Worm (Caenorhabditis elegans): ENCODE results near the gene F34D10.3.
A peak's percentile ranks its signal among the peaks of the same experiment; 100 is the strongest.

The F34D10.3 gene

DNA sequence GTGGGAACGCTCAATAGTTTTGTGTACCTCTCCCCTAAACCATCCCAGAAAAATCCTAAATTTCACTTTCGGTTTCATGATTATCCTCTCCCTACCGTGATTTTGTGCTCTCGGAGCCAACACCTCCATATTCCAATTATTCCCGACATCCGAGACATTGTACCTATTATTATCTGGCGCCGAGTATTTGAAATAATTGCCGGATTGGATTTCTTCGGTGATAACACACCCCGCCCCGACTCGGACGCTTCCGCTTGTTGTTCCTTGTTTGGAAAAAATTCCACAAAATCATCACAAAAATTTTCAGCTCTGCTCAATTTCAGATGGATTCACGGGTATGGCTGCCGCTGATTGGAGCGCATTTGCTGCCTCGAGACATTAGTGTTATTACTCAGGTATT is 11.1 kb downstream of the F34D10.3 start, which contains the start of gene lin-48:
Gene lin-48, plus strand, starts transcription at position 301 of the 400 bp plus-strand sequence.
- TF ChIP-seq unc-62 (GFP tag; optimal IDR thresholded peaks at IDR 0.05 in 1 of 2) (peak in 1 of 2 experiments; percentile 26), unc-62 (tag; optimal IDR thresholded peaks at IDR 0.05) (no peak), sdz-12 (GFP tag; optimal IDR thresholded peaks at IDR 0.05) (no peak)

DNA sequence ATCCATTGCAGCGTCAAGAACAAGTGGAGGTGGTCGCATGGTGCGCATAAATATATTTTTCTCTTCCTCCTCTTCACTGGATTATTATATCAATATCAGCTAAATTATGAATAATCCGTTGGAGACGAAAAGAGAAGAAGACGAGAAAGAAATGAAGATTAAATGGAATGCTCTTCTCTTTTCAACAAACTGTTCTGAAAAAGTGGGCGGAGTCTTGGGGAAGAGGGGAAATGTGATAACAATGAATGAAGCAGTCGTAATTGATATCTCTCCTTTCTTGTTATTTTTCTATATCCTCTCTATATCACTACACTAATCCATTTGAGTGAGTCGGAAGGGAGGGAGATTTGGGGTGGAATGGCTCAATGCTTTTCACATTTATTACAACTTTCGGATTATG is 25.3 kb downstream of the F34D10.3 start, which contains the start of gene arcp-1:
Gene arcp-1, minus strand, starts transcription at position 101 of the 400 bp plus-strand sequence.
- TF ChIP-seq aha-1 (tag): peak; percentile 57
- TF ChIP-seq ama-1 (optimal IDR thresholded peaks at IDR 0.05): no peak
- TF ChIP-seq jun-1 (tag; optimal IDR thresholded peaks at IDR 0.05): no peak
- TF ChIP-seq ztf-11 (tag; optimal IDR thresholded peaks at IDR 0.05): no peak
- no peak for TF ChIP-seq spr-1 (tag; optimal IDR thresholded peaks at IDR 0.05)
- TF ChIP-seq rbr-2 (tag; optimal IDR thresholded peaks at IDR 0.05): no peak
- no peak for TF ChIP-seq zfp-3 (GFP tag; conservative IDR thresholded peaks at IDR 0.05)
- TF ChIP-seq zip-2 (tag; optimal IDR thresholded peaks at IDR 0.05): no peak

ce11 chrIII:3764043-3764442 is 30.0 kb downstream of the F34D10.3 start:
- TF ChIP-seq Y48G9A.11 (GFP tag; IDR thresholded peaks at IDR 0.05) (no peak), hlh-30 (tag; optimal IDR thresholded peaks at IDR 0.05; ENCODE audit: insufficient read depth) (peak; percentile 11), set-16 (GFP tag; IDR thresholded peaks at IDR 0.05) (no peak), nhr-102 (tag; optimal IDR thresholded peaks at IDR 0.05) (no peak), T20F7.1 (GFP tag; optimal IDR thresholded peaks at IDR 0.05) (no peak), pqm-1 (tag; optimal IDR thresholded peaks at IDR 0.05) (peak; percentile 77), mxl-3 (GFP tag; optimal IDR thresholded peaks at IDR 0.05) (peak; percentile 15), D1046.2 (GFP tag; IDR thresholded peaks at IDR 0.05) (no peak), daf-8 (GFP tag; IDR thresholded peaks at IDR 0.05) (no peak), pha-4 (GFP tag; IDR thresholded peaks at IDR 0.05) (no peak), pha-4 (tag; optimal IDR thresholded peaks at IDR 0.05) (no peak), ZK546.5 (tag; optimal IDR thresholded peaks at IDR 0.05) (no peak), nhr-77 (tag; optimal IDR thresholded peaks at IDR 0.05) (peak; percentile 43), dmd-6 (GFP tag; IDR thresholded peaks at IDR 0.05) (peak; percentile 63), daf-16 (GFP tag; optimal IDR thresholded peaks at IDR 0.05) (no peak), daf-16 (tag; optimal IDR thresholded peaks at IDR 0.05) (peak; percentile 9), arid-1 (GFP tag; conservative IDR thresholded peaks at IDR 0.05) (no peak), sdz-12 (GFP tag; optimal IDR thresholded peaks at IDR 0.05) (no peak), nhr-28 (tag; optimal IDR thresholded peaks at IDR 0.05) (peak; percentile 77), hlh-11 (tag; optimal IDR thresholded peaks at IDR 0.05) (peak; percentile 72), nhr-48 (tag; optimal IDR thresholded peaks at IDR 0.05) (no peak)

ce11 chrIII:3764584-3764983 is 30.5 kb downstream of the F34D10.3 start:
- peak; percentile 40 for TF ChIP-seq dve-1 (tag; optimal IDR thresholded peaks at IDR 0.05; ENCODE audit: insufficient read depth)
- no peak for TF ChIP-seq daf-16 (GFP tag; optimal IDR thresholded peaks at IDR 0.05)
- TF ChIP-seq daf-16 (tag; optimal IDR thresholded peaks at IDR 0.05): peak; percentile 10
- no peak for TF ChIP-seq zfp-2 (tag; optimal IDR thresholded peaks at IDR 0.05)

ce11 chrIII:3765460-3765859 is 31.4 kb downstream of the F34D10.3 start, which contains the start of gene C44F1.1:
C44F1.1 (minus strand) TSS chrIII:3765560.
- TF ChIP-seq ceh-44 (GFP tag; IDR thresholded peaks at IDR 0.05) (no peak), aha-1 (tag) (peak; percentile 10)

- TF ChIP-seq F37D6.2 (tag; optimal IDR thresholded peaks at IDR 0.05): no peak
- TF ChIP-seq fos-1 (tag; optimal IDR thresholded peaks at IDR 0.05): no peak
- TF ChIP-seq dmd-9 (GFP tag; IDR thresholded peaks at IDR 0.05): no peak
- no peak for TF ChIP-seq vab-7 (GFP tag; IDR thresholded peaks at IDR 0.05)
- TF ChIP-seq T26A8.4 (GFP tag; IDR thresholded peaks at IDR 0.05): no peak
- TF ChIP-seq fkh-10 (GFP tag; optimal IDR thresholded peaks at IDR 0.05): no peak
- TF ChIP-seq Y48G9A.11 (GFP tag; IDR thresholded peaks at IDR 0.05): no peak
- no peak for TF ChIP-seq lin-13 (GFP tag; optimal IDR thresholded peaks at IDR 0.05)
- TF ChIP-seq lir-3 (tag; optimal IDR thresholded peaks at IDR 0.05): no peak
Measured at ce11 chrIII:3768200-3768599, 34.1 kb downstream of the F34D10.3 start, which contains the start of gene gmeb-3. gmeb-3 (plus strand) TSS chrIII:3768500.
